Fruit fly (Drosophila melanogaster) whole organism, wandering third instar larva: ENCODE measurements around the gene CG7728.

Source experiments
- Abd-B ChIP-seq: fragments of >200 bp; optimal IDR thresholded peaks from 2 replicates; lab custom pipeline; 2017; ENCODE audit warnings: missing biosample characterization, missing genetic modification characterization
- CG32264 ChIP-seq: fragments of 200-800 bp; sonication (Bioruptor generic); optimal IDR thresholded peaks from 2 replicates; lab custom pipeline; 2016; ENCODE audit warnings: missing biosample characterization, missing genetic modification characterization
- CG9705 ChIP-seq: fragments of 200-800 bp; sonication (Bioruptor generic); optimal IDR thresholded peaks from 2 replicates; lab custom pipeline; 2018; ENCODE audit warnings: missing biosample characterization, mild to moderate bottlenecking, missing genetic modification characterization
- CrebA ChIP-seq: fragments of 200-800 bp; sonication (Bioruptor generic); optimal IDR thresholded peaks from 2 replicates; lab custom pipeline; 2016; ENCODE audit warnings: missing biosample characterization, mild to moderate bottlenecking, missing genetic modification characterization, borderline replicate concordance
- Dfd ChIP-seq: fragments of >200 bp; optimal IDR thresholded peaks from 2 replicates; lab custom pipeline; 2017; ENCODE audit warnings: missing biosample characterization, missing genetic modification characterization
- Dif ChIP-seq: fragments of 200-275, 200-300 bp; sonication (Bioruptor generic); optimal IDR thresholded peaks from 2 replicates; lab custom pipeline; 2018; ENCODE audit warnings: missing biosample characterization, missing genetic modification characterization; ENCODE audit not compliant: partially characterized antibody
- GATAd ChIP-seq: sonication (Bioruptor generic); optimal IDR thresholded peaks from 2 replicates; lab custom pipeline; 2016; ENCODE audit warnings: missing biosample characterization, missing genetic modification characterization
- HLH106 ChIP-seq: fragments of 200-800 bp; optimal IDR thresholded peaks from 3 replicates; lab custom pipeline; 2019; ENCODE audit warnings: missing biosample characterization, mild to moderate bottlenecking, missing genetic modification characterization, moderate library complexity
- Hnf4 ChIP-seq: fragments of 200-800 bp; sonication (Bioruptor generic); optimal IDR thresholded peaks from 2 replicates; lab custom pipeline; 2016; ENCODE audit warnings: missing biosample characterization, mild to moderate bottlenecking, missing genetic modification characterization
- Hr78 ChIP-seq: fragments of >200 bp; optimal IDR thresholded peaks from 2 replicates; lab custom pipeline; 2017; ENCODE audit warnings: missing biosample characterization, missing genetic modification characterization
- Hr83 ChIP-seq: fragments of 200-300 bp; sonication (Bioruptor generic); optimal IDR thresholded peaks from 2 replicates; lab custom pipeline; 2016; ENCODE audit warnings: missing biosample characterization, mild to moderate bottlenecking, missing genetic modification characterization, moderate library complexity; ENCODE audit not compliant: poor library complexity, severe bottlenecking
- Jra ChIP-seq: sonication (Bioruptor generic); optimal IDR thresholded peaks from 2 replicates; lab custom pipeline; 2016; ENCODE audit warnings: missing biosample characterization, missing genetic modification characterization
- Mio ChIP-seq: sonication (Bioruptor generic); optimal IDR thresholded peaks from 2 replicates; lab custom pipeline; 2016; ENCODE audit warnings: missing biosample characterization, missing genetic modification characterization
- Myc ChIP-seq: fragments of >200 bp; optimal IDR thresholded peaks from 2 replicates; lab custom pipeline; 2017
- N ChIP-seq: fragments of >200 bp; optimal IDR thresholded peaks from 2 replicates; lab custom pipeline; 2018; ENCODE audit warnings: missing biosample characterization, missing external identifiers, missing genetic modification characterization
- OdsH ChIP-seq: fragments of 200-800 bp; sonication (Bioruptor generic); optimal IDR thresholded peaks from 2 replicates; lab custom pipeline; 2016; ENCODE audit warnings: missing biosample characterization, mild to moderate bottlenecking, missing genetic modification characterization
- Rel ChIP-seq, 2 experiments: fragments of 200-800 bp; sonication (Bioruptor generic) in 1 of 2; optimal IDR thresholded peaks; 2 replicates in 1 of 2; 3 replicates in 1 of 2; lab custom pipeline; 2016 to 2019; ENCODE audit warnings: mild to moderate bottlenecking in 2 of 2, missing biosample characterization in 2 of 2, missing genetic modification characterization in 2 of 2, moderate library complexity in 1 of 2
- Sp1 ChIP-seq: fragments of 200-800 bp; sonication (Bioruptor generic); optimal IDR thresholded peaks from 3 replicates; lab custom pipeline; 2019; ENCODE audit warnings: missing biosample characterization, mild to moderate bottlenecking, missing genetic modification characterization, moderate library complexity
- Vsx2 ChIP-seq: fragments of 200-300, 225-300 bp; sonication (Bioruptor generic); optimal IDR thresholded peaks from 2 replicates; lab custom pipeline; 2018; ENCODE audit warnings: missing biosample characterization, missing genetic modification characterization; ENCODE audit not compliant: partially characterized antibody
- br ChIP-seq: fragments of 200-800 bp; sonication (Bioruptor generic); optimal IDR thresholded peaks from 2 replicates; lab custom pipeline; 2016; ENCODE audit warnings: missing biosample characterization, missing genetic modification characterization
- brk ChIP-seq: fragments of 200-800 bp; sonication (Bioruptor generic); optimal IDR thresholded peaks from 2 replicates; lab custom pipeline; 2016; ENCODE audit warnings: missing biosample characterization, mild to moderate bottlenecking, missing genetic modification characterization
- dl ChIP-seq, 2 experiments: fragments of 175-275, 200-275 bp in 1 of 2; fragments of 200-275 bp in 1 of 2; sonication (Bioruptor generic); optimal IDR thresholded peaks; lab custom pipeline; 2018; ENCODE audit warnings: mild to moderate bottlenecking in 2 of 2, missing biosample characterization in 2 of 2, missing genetic modification characterization in 2 of 2, moderate library complexity in 2 of 2; ENCODE audit not compliant: partially characterized antibody in 2 of 2, insufficient read depth in 1 of 2
- dmrt93B ChIP-seq: fragments of 200-800 bp; sonication (Bioruptor generic); optimal IDR thresholded peaks from 2 replicates; lab custom pipeline; 2018; ENCODE audit warnings: missing biosample characterization, mild to moderate bottlenecking, missing genetic modification characterization
- dsf ChIP-seq: sonication (Bioruptor generic); optimal IDR thresholded peaks from 2 replicates; lab custom pipeline; 2016; ENCODE audit warnings: missing biosample characterization, missing genetic modification characterization, borderline replicate concordance
- ey ChIP-seq: fragments of 200-800 bp; sonication (Bioruptor generic); optimal IDR thresholded peaks from 2 replicates; lab custom pipeline; 2016; ENCODE audit warnings: missing biosample characterization, missing genetic modification characterization
- foxo ChIP-seq, 2 experiments: fragments of 200-800 bp; sonication (Bioruptor generic); optimal IDR thresholded peaks; 2 replicates in 1 of 2; 3 replicates in 1 of 2; lab custom pipeline; 2016 to 2017; ENCODE audit warnings: missing biosample characterization in 2 of 2, missing genetic modification characterization in 2 of 2
- fru ChIP-seq: fragments of 200-800 bp; sonication (Bioruptor generic); optimal IDR thresholded peaks from 3 replicates; lab custom pipeline; 2016; ENCODE audit warnings: missing biosample characterization, mild to moderate bottlenecking, missing genetic modification characterization
- h ChIP-seq: fragments of 200-800 bp; sonication (Bioruptor generic); optimal IDR thresholded peaks from 3 replicates; lab custom pipeline; 2016; ENCODE audit warnings: missing biosample characterization, mild to moderate bottlenecking, missing genetic modification characterization
- jim ChIP-seq: fragments of 175-275, 200-325 bp; sonication (Bioruptor generic); optimal IDR thresholded peaks from 2 replicates; lab custom pipeline; 2016; ENCODE audit warnings: missing biosample characterization, mild to moderate bottlenecking, missing genetic modification characterization
- lola ChIP-seq: fragments of >200 bp; optimal IDR thresholded peaks from 2 replicates; lab custom pipeline; 2017; ENCODE audit warnings: missing biosample characterization, missing genetic modification characterization
- pan ChIP-seq: fragments of >200 bp; optimal IDR thresholded peaks from 2 replicates; lab custom pipeline; 2017
- psq ChIP-seq: fragments of 200-800 bp; sonication (Bioruptor generic); optimal IDR thresholded peaks from 3 replicates; lab custom pipeline; 2017; ENCODE audit warnings: missing biosample characterization, mild to moderate bottlenecking, missing genetic modification characterization, moderate library complexity
- rgr ChIP-seq: fragments of 200-800 bp; sonication (Bioruptor generic); optimal IDR thresholded peaks from 3 replicates; lab custom pipeline; 2016; ENCODE audit warnings: missing biosample characterization, mild to moderate bottlenecking, missing genetic modification characterization
- sage ChIP-seq: fragments of 200-800 bp; sonication (Bioruptor generic); optimal IDR thresholded peaks from 2 replicates; lab custom pipeline; 2016; ENCODE audit warnings: missing biosample characterization, mild to moderate bottlenecking, missing genetic modification characterization
- sv ChIP-seq: fragments of 200-800 bp; sonication (Bioruptor generic); optimal IDR thresholded peaks from 3 replicates; lab custom pipeline; 2016; ENCODE audit warnings: missing biosample characterization, missing genetic modification characterization
- tai ChIP-seq: sonication (Bioruptor generic); optimal IDR thresholded peaks from 2 replicates; lab custom pipeline; 2016; ENCODE audit warnings: missing biosample characterization, missing genetic modification characterization
- usp ChIP-seq: fragments of >200 bp; optimal IDR thresholded peaks from 2 replicates; lab custom pipeline; 2017; ENCODE audit warnings: missing biosample characterization, missing genetic modification characterization
- woc ChIP-seq: sonication (Bioruptor generic); optimal IDR thresholded peaks from 2 replicates; lab custom pipeline; 2016; ENCODE audit warnings: missing biosample characterization, mild to moderate bottlenecking, missing genetic modification characterization

CG7728 gene

DNA sequence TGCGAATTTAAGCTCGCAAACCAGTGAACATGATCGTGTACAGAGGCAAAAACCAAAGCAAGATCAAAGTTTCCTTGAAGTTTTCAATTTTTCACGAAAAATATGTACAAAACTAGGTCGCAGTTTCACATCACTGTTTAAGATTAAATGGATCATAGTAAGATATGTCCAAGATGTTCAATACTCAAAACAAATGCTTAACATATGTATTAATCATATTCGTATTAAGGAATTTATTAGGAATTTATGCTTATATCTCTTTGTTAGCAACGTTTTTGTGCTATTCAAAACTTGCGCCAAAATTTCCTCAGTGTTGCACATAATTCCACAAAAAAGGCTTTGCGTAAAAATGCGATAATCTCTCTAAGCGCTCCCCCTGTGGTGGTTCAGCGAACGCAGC lies 29.0 kb upstream of the CG7728 start:
- TF ChIP-seq jim (GFP tag; lab: Kevin White, UChicago) (no peak), woc (GFP tag; lab: Kevin White, UChicago) (no peak), sv (GFP tag; lab: Kevin White, UChicago) (no peak), rgr (GFP tag; lab: Kevin White, UChicago) (no peak), Hr83 (GFP tag; lab: Kevin White, UChicago) (no peak), GATAd (GFP tag; lab: Kevin White, UChicago) (no peak), brk (GFP tag; lab: Kevin White, UChicago) (no peak), usp (no peak), br (no peak), lola (GFP tag; lab: Kevin White, UChicago) (no peak)

DNA sequence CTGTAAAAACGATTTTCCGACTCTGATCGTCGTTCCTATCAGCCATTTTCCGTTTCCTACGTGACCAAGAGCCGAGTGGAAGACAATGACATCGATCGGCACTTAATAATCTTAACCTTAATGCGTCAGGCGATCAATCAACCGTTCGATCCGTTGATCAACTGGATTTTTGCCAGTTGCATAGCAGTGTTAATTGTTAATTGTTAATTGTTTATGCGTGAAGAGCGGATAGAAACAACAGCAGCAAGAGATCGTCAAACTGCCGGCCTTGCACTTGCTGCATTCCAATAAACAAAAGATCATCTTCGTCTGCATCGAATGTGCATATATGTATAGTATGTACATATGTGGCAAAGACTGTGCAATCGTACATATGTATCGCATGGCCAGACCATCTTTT lies 27.8 kb upstream of the CG7728 start:
- TF ChIP-seq pan (lab: Kevin White, UChicago) = no peak
- no peak for TF ChIP-seq Abd-B (GFP tag; lab: Kevin White, UChicago)
- TF ChIP-seq fru = no peak
- no peak for TF ChIP-seq lola (GFP tag; lab: Kevin White, UChicago)
- TF ChIP-seq Sp1 (GFP tag; lab: Kevin White, UChicago) = no peak
- no peak for TF ChIP-seq Dfd (GFP tag; lab: Kevin White, UChicago)
- no peak for TF ChIP-seq brk (GFP tag; lab: Kevin White, UChicago)
- no peak for TF ChIP-seq Jra (GFP tag; lab: Kevin White, UChicago)
- TF ChIP-seq, all 38 proteins: peak for 0

DNA sequence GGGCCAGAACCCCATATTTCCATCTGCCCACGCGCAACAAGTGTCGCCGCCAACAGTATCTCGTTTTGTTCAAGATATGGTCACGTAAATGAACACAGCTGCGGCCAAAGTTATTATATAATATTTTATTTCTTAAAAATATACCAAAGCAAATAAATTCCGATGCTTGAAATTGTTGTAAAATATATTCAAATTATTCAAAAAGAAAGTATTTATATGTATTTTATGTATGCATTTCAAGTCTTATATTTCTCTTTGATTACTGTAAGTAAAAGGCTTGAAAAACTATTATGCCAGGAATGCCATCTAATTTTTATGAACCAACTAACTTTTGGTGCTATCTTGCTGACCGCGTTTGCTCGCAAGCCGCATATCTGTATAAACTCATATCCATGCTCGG lies 27.2 kb upstream of the CG7728 start:
- TF ChIP-seq jim (GFP tag; lab: Kevin White, UChicago) (no peak), Hr78 (GFP tag; lab: Kevin White, UChicago) (no peak), Hnf4 (GFP tag; lab: Kevin White, UChicago) (no peak), Sp1 (GFP tag; lab: Kevin White, UChicago) (peak; percentile 91), Dif (GFP tag; lab: Kevin White, UChicago) (no peak), fru (peak; percentile 84), OdsH (GFP tag; lab: Kevin White, UChicago) (peak; percentile 84), Myc (lab: Kevin White, UChicago) (no peak), ey (GFP tag; lab: Kevin White, UChicago) (peak; percentile 67), foxo (GFP tag; optimal IDR thresholded peaks at IDR 0.05; lab: Kevin White, UChicago) (peak in 1 of 2 experiments; percentile 80), Rel (GFP tag; optimal IDR thresholded peaks at IDR 0.05; lab: Kevin White, UChicago) (no peak), Rel (tag; optimal IDR thresholded peaks at IDR 0.05; lab: Kevin White, UChicago) (peak; percentile 21), Jra (GFP tag; lab: Kevin White, UChicago) (no peak), GATAd (GFP tag; lab: Kevin White, UChicago) (no peak), brk (GFP tag; lab: Kevin White, UChicago) (no peak), tai (GFP tag; lab: Kevin White, UChicago) (no peak), CrebA (GFP tag; lab: Kevin White, UChicago) (no peak), Abd-B (GFP tag; lab: Kevin White, UChicago) (no peak), Hr83 (GFP tag; lab: Kevin White, UChicago) (no peak), lola (GFP tag; lab: Kevin White, UChicago) (no peak), sv (GFP tag; lab: Kevin White, UChicago) (no peak), pan (lab: Kevin White, UChicago) (no peak), N (GFP tag; lab: Kevin White, UChicago) (no peak), dsf (GFP tag; lab: Kevin White, UChicago) (no peak), rgr (GFP tag; lab: Kevin White, UChicago) (peak; percentile 76), dl (GFP tag; optimal IDR thresholded peaks at IDR 0.05; lab: Kevin White, UChicago; ENCODE audit: insufficient read depth in 1 of 2, partially characterized antibody in 2 of 2) (no peak), HLH106 (tag; lab: Kevin White, UChicago) (peak; percentile 85), dmrt93B (GFP tag; lab: Kevin White, UChicago) (no peak), sage (GFP tag; lab: Kevin White, UChicago) (no peak), CG9705 (GFP tag; lab: Kevin White, UChicago) (peak; percentile 47), CG32264 (GFP tag; lab: Kevin White, UChicago) (peak; percentile 29), h (GFP tag; lab: Kevin White, UChicago) (peak; percentile 82), usp (no peak), Dfd (GFP tag; lab: Kevin White, UChicago) (no peak), Vsx2 (no peak), br (peak; percentile 81), Mio (no peak), woc (GFP tag; lab: Kevin White, UChicago) (peak; percentile 73), psq (GFP tag; lab: Kevin White, UChicago) (peak; percentile 81)
